Worm (Caenorhabditis elegans) whole organism, late embryonic: ENCODE data around the gene C56C10.7.

Source experiments
- C38D4.7 ChIP-seq: fragments of 200-800 bp; sonication (Bioruptor generic); optimal IDR thresholded peaks from 2 replicates; lab custom pipeline; 2018; ENCODE audit warnings: mild to moderate bottlenecking, missing genetic modification characterization, moderate library complexity, missing compliant biosample characterization
- K02D7.2 ChIP-seq: sonication (generic microtip); optimal IDR thresholded peaks from 2 replicates; lab custom pipeline; 2017; ENCODE audit warnings: mild to moderate bottlenecking, missing genetic modification characterization, missing compliant biosample characterization
- Y22D7AL.16 ChIP-seq: sonication (generic microtip); optimal IDR thresholded peaks from 2 replicates; lab custom pipeline; 2016; ENCODE audit warnings: missing genetic modification characterization, missing compliant biosample characterization
- ahr-1 ChIP-seq: sonication (generic microtip); optimal IDR thresholded peaks from 2 replicates; lab custom pipeline; 2016; ENCODE audit warnings: missing genetic modification characterization, missing compliant biosample characterization
- ama-1 ChIP-seq: fragments of 150-350 bp; optimal IDR thresholded peaks from 2 replicates; lab custom pipeline; 2014
- ceh-14 ChIP-seq: sonication (generic microtip); optimal IDR thresholded peaks from 2 replicates; lab custom pipeline; 2016; ENCODE audit warnings: missing genotype, missing genetic modification characterization, missing compliant biosample characterization
- ceh-19 ChIP-seq: fragments of 200-800 bp; sonication (Bioruptor generic); optimal IDR thresholded peaks from 2 replicates; lab custom pipeline; 2018; ENCODE audit warnings: mild to moderate bottlenecking, missing genetic modification characterization, missing compliant biosample characterization
- ceh-2 ChIP-seq: sonication (generic microtip); optimal IDR thresholded peaks from 2 replicates; lab custom pipeline; 2016; ENCODE audit warnings: missing genotype, missing genetic modification characterization, missing compliant biosample characterization
- ceh-22 ChIP-seq: sonication (generic microtip); optimal IDR thresholded peaks from 2 replicates; lab custom pipeline; 2017; ENCODE audit warnings: missing biosample characterization, missing genetic modification characterization
- ceh-24 ChIP-seq: sonication (generic microtip); optimal IDR thresholded peaks from 2 replicates; lab custom pipeline; 2016; ENCODE audit warnings: mild to moderate bottlenecking, missing genetic modification characterization, missing compliant biosample characterization
- ceh-30 ChIP-seq: fragments of 150-350 bp; optimal IDR thresholded peaks from 2 replicates; lab custom pipeline; 2014; ENCODE audit warnings: missing biosample characterization, missing genetic modification characterization
- ceh-34 ChIP-seq: sonication (generic microtip); optimal IDR thresholded peaks from 2 replicates; lab custom pipeline; 2016; ENCODE audit warnings: mild to moderate bottlenecking, missing genetic modification characterization, missing compliant biosample characterization
- ceh-45 ChIP-seq: fragments of 200-800 bp; sonication (Bioruptor generic); IDR thresholded peaks from 2 replicates; pipeline ENCODE4 v1.3.6; 2022; ENCODE audit warnings: missing genetic modification reagents, missing genetic modification characterization, missing compliant biosample characterization
- ceh-9 ChIP-seq: sonication (generic microtip); optimal IDR thresholded peaks from 2 replicates; lab custom pipeline; 2016; ENCODE audit warnings: mild to moderate bottlenecking, missing genetic modification characterization, inconsistent platforms, missing compliant biosample characterization
- dmd-4 ChIP-seq: sonication (generic microtip); optimal IDR thresholded peaks from 2 replicates; lab custom pipeline; 2016; ENCODE audit warnings: borderline replicate concordance, missing genetic modification characterization, missing compliant biosample characterization
- dve-1 ChIP-seq: sonication (generic microtip); optimal IDR thresholded peaks from 2 replicates; lab custom pipeline; 2017; ENCODE audit warnings: antibody characterized with exemption, mild to moderate bottlenecking, missing genetic modification characterization, missing compliant biosample characterization
- ets-4 ChIP-seq: sonication (generic microtip); optimal IDR thresholded peaks from 2 replicates; lab custom pipeline; 2016; ENCODE audit warnings: missing genetic modification characterization, missing compliant biosample characterization
- eyg-1 ChIP-seq: sonication (generic microtip); optimal IDR thresholded peaks from 2 replicates; lab custom pipeline; 2016; ENCODE audit warnings: missing genotype, missing genetic modification characterization, missing compliant biosample characterization
- fax-1 ChIP-seq: sonication (generic microtip); optimal IDR thresholded peaks from 2 replicates; lab custom pipeline; 2016; ENCODE audit warnings: missing genotype, missing genetic modification characterization, missing compliant biosample characterization
- fkh-6 ChIP-seq: sonication (generic microtip); optimal IDR thresholded peaks from 2 replicates; lab custom pipeline; 2016; ENCODE audit warnings: missing genetic modification characterization, missing compliant biosample characterization
- hlh-13 ChIP-seq: fragments of 200-800 bp; sonication (Bioruptor generic); optimal IDR thresholded peaks from 2 replicates; lab custom pipeline; 2018; ENCODE audit warnings: mild to moderate bottlenecking, missing genetic modification characterization, missing compliant biosample characterization
- hlh-15 ChIP-seq: sonication (generic microtip); optimal IDR thresholded peaks from 2 replicates; lab custom pipeline; 2016; ENCODE audit warnings: missing genetic modification characterization, missing compliant biosample characterization
- hlh-30 ChIP-seq: sonication (generic microtip); optimal IDR thresholded peaks from 2 replicates; lab custom pipeline; 2017; ENCODE audit warnings: antibody characterized with exemption, missing genetic modification characterization, missing compliant biosample characterization; ENCODE audit not compliant: insufficient read depth
- hlh-6 ChIP-seq: sonication (generic microtip); optimal IDR thresholded peaks from 2 replicates; lab custom pipeline; 2016; ENCODE audit warnings: missing genotype, missing genetic modification characterization, missing compliant biosample characterization
- hlh-8 ChIP-seq: sonication (generic microtip); optimal IDR thresholded peaks from 2 replicates; lab custom pipeline; 2016; ENCODE audit warnings: missing genotype, missing genetic modification characterization, missing compliant biosample characterization
- lin-11 ChIP-seq: fragments of 200-800 bp; sonication (Bioruptor generic); optimal IDR thresholded peaks from 2 replicates; lab custom pipeline; 2018; ENCODE audit warnings: mild to moderate bottlenecking, missing genetic modification characterization, missing compliant biosample characterization
- madf-2 ChIP-seq: sonication (generic microtip); optimal IDR thresholded peaks from 2 replicates; lab custom pipeline; 2017; ENCODE audit warnings: missing genetic modification characterization, missing compliant biosample characterization
- mec-3 ChIP-seq: sonication (generic microtip); optimal IDR thresholded peaks from 2 replicates; lab custom pipeline; 2016; ENCODE audit warnings: borderline replicate concordance, missing genetic modification characterization, missing compliant biosample characterization
- nhr-11 ChIP-seq: fragments of 150-350 bp; optimal IDR thresholded peaks from 2 replicates; lab custom pipeline; 2014; ENCODE audit warnings: missing biosample characterization, missing genetic modification characterization
- nhr-232 ChIP-seq: sonication (generic microtip); optimal IDR thresholded peaks from 2 replicates; lab custom pipeline; 2016; ENCODE audit warnings: missing genetic modification characterization, missing compliant biosample characterization
- npax-4 ChIP-seq: sonication (generic microtip); optimal IDR thresholded peaks from 2 replicates; lab custom pipeline; 2016; ENCODE audit warnings: missing genetic modification characterization, missing compliant biosample characterization
- pha-4 ChIP-seq: fragments of 150-350 bp; optimal IDR thresholded peaks from 2 replicates; lab custom pipeline; 2018; ENCODE audit warnings: missing biosample characterization, missing genetic modification reagents, missing genetic modification characterization
- pros-1 ChIP-seq: fragments of 150-350 bp; optimal IDR thresholded peaks from 2 replicates; lab custom pipeline; 2014; ENCODE audit warnings: missing biosample characterization, missing genetic modification reagents, missing genetic modification characterization
- rnt-1 ChIP-seq: sonication (generic microtip); optimal IDR thresholded peaks from 2 replicates; lab custom pipeline; 2016; ENCODE audit warnings: missing genetic modification characterization, missing compliant biosample characterization
- sdc-2 ChIP-seq: sonication (generic microtip); optimal IDR thresholded peaks from 2 replicates; lab custom pipeline; 2016; ENCODE audit warnings: missing genotype, missing genetic modification characterization, missing compliant biosample characterization
- sox-2 ChIP-seq: fragments of 200-800 bp; sonication (Bioruptor generic); IDR thresholded peaks from 2 replicates; pipeline ENCODE4 v1.3.6; 2022; ENCODE audit warnings: missing genetic modification reagents, missing genetic modification characterization, missing compliant biosample characterization
- sox-4 ChIP-seq: sonication (generic microtip); optimal IDR thresholded peaks from 2 replicates; lab custom pipeline; 2017; ENCODE audit warnings: mild to moderate bottlenecking, missing genetic modification characterization, inconsistent platforms, missing compliant biosample characterization
- ttx-3 ChIP-seq: sonication (generic microtip); optimal IDR thresholded peaks from 2 replicates; lab custom pipeline; 2016; ENCODE audit warnings: missing genetic modification reagents, missing genetic modification characterization, missing compliant biosample characterization
- unc-42 ChIP-seq: sonication (generic microtip); optimal IDR thresholded peaks from 2 replicates; lab custom pipeline; 2016; ENCODE audit warnings: missing genotype, missing genetic modification characterization, missing compliant biosample characterization
- unc-86 ChIP-seq: sonication (generic microtip); optimal IDR thresholded peaks from 2 replicates; lab custom pipeline; 2016; ENCODE audit warnings: missing genetic modification characterization, missing compliant biosample characterization
- zip-5 ChIP-seq: sonication (generic microtip); optimal IDR thresholded peaks from 2 replicates; lab custom pipeline; 2016; ENCODE audit warnings: missing genetic modification characterization, missing compliant biosample characterization

C56C10.7 gene

DNA sequence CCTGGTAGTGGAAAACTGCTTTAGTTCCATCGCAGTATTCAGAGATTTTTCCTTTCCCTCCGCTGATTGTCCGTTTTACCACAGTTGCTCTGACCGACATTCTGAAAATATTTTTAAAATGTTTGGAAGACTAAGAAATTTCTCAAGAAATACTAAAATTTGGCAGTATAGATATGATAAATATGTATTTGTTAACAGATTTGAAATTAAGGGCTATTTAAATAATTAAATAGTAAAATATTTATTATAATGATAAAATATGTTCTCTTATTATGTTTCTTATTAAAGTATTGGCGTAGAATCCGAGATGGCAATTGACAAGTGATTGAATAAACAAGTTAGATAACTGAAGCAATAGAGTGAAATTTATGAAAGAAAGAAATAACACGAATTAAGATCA lies 6.8 kb upstream of the C56C10.7 start, which contains the start of gene aipr-1:
Gene aipr-1, minus strand, starts transcription at position 101 of the 400 bp plus-strand sequence.
- no peak for TF ChIP-seq rnt-1
- no peak for TF ChIP-seq fkh-6 (tag; lab: Kevin White, UChicago)
- no peak for TF ChIP-seq ahr-1 (tag; lab: Kevin White, UChicago)
- TF ChIP-seq ceh-30 (tag; lab: Kevin White, UChicago) = no peak
- TF ChIP-seq mec-3 (tag; lab: Kevin White, UChicago) = no peak
- no peak for TF ChIP-seq pros-1 (tag; lab: Kevin White, UChicago)
- no peak for TF ChIP-seq pha-4 (tag; lab: Kevin White, UChicago)
- no peak for TF ChIP-seq ceh-45 (GFP tag; lab: Robert Waterston, UW)
- no peak for TF ChIP-seq lin-11 (tag; lab: Kevin White, UChicago)
- TF ChIP-seq eyg-1 = no peak
- TF ChIP-seq hlh-30 (tag; lab: Kevin White, UChicago) = no peak
- no peak for TF ChIP-seq hlh-6 (tag; lab: Kevin White, UChicago)
- no peak for TF ChIP-seq nhr-232 (tag; lab: Kevin White, UChicago)
- TF ChIP-seq ceh-19 (GFP tag; lab: Kevin White, UChicago) = no peak
- TF ChIP-seq ceh-2 (tag; lab: Kevin White, UChicago) = no peak
- no peak for TF ChIP-seq ets-4
- TF ChIP-seq ceh-24 = no peak
- TF ChIP-seq hlh-15 (tag; lab: Kevin White, UChicago) = no peak
- no peak for TF ChIP-seq hlh-13 (GFP tag; lab: Kevin White, UChicago)

ce11 chrII:6592251-6592650 lies 4.9 kb upstream of the C56C10.7 start, which contains the start of gene C56C10.9:
Gene C56C10.9 (minus strand): TSS chrII:6592351.
- no peak for TF ChIP-seq hlh-8
- TF ChIP-seq ceh-22 (tag; lab: Kevin White, UChicago) = no peak
- no peak for TF ChIP-seq ceh-9 (tag; lab: Kevin White, UChicago)
- no peak for TF ChIP-seq ama-1
- no peak for TF ChIP-seq C38D4.7 (GFP tag; lab: Kevin White, UChicago)
- no peak for TF ChIP-seq npax-4 (tag; lab: Kevin White, UChicago)
- TF ChIP-seq zip-5 (tag; lab: Kevin White, UChicago) = no peak
- TF ChIP-seq ceh-2 (tag; lab: Kevin White, UChicago) = no peak
- no peak for TF ChIP-seq sox-2 (GFP tag; lab: Robert Waterston, UW)
- TF ChIP-seq unc-42 (tag; lab: Kevin White, UChicago) = no peak
- TF ChIP-seq eyg-1 = no peak
- TF ChIP-seq sdc-2 (tag; lab: Kevin White, UChicago) = no peak
- no peak for TF ChIP-seq ceh-14
- no peak for TF ChIP-seq madf-2 (tag; lab: Kevin White, UChicago)
- no peak for TF ChIP-seq sox-4 (tag; lab: Kevin White, UChicago)
- TF ChIP-seq ets-4 = no peak
- TF ChIP-seq ttx-3 = no peak

DNA sequence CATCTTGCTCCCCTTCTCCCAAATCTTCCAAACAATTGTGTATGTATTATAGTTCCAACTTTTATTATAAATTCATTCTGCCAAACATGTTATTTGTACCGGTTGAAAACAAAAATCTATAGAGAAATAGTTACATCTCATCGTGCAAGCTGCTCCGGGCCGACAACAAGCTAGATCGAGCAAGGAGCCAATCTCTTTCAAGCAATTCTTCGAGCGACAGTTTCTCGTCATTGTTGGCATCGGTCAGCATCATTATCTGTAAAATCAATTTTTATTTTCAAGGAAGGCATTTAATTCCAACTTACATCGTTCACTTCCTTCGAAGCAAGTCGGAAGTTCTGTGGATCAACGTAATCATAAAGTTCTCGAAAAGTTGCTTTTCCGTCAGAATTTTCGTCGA lies 3.6 kb upstream of the C56C10.7 start:
- no peak for TF ChIP-seq K02D7.2 (tag; lab: Kevin White, UChicago)
- no peak for TF ChIP-seq hlh-13 (GFP tag; lab: Kevin White, UChicago)
- TF ChIP-seq dve-1 = no peak
- no peak for TF ChIP-seq dmd-4 (tag; lab: Kevin White, UChicago)
- no peak for TF ChIP-seq hlh-15 (tag; lab: Kevin White, UChicago)
- TF ChIP-seq, all 69 proteins: peak for 0

- TF ChIP-seq nhr-11 (tag; lab: Kevin White, UChicago) (no peak), ceh-34 (tag; lab: Kevin White, UChicago) (no peak), ceh-19 (GFP tag; lab: Kevin White, UChicago) (no peak), Y22D7AL.16 (no peak), ets-4 (no peak), fax-1 (tag; lab: Kevin White, UChicago) (no peak), unc-86 (tag; lab: Kevin White, UChicago) (no peak), ceh-2 (tag; lab: Kevin White, UChicago) (no peak)
Observed at ce11 chrII:6589408-6589807, 2.0 kb upstream of the C56C10.7 start, which contains the start of gene vps-32.1. Gene vps-32.1 (plus strand): TSS chrII:6589708.
